Fruit fly (Drosophila melanogaster): Measurements from ENCODE around the gene crp.

- TF ChIP-seq fd96Ca (GFP tag; IDR thresholded peaks at IDR 0.05) (no peak), CG8301 (tag; optimal IDR thresholded peaks at IDR 0.05) (no peak)
These were observed 45.9 kb downstream of the crp start, which contains the start of gene CG42818 for dm6 chr2L:16241639-16242038.

All from whole organism, pupa.